Fruit fly (Drosophila melanogaster) whole organism, adult: ENCODE results near the gene Ucp4A.

ENCODE experiments used
- CG11617 ChIP-seq: fragments of 200-800 bp; sonication (Bioruptor generic); optimal IDR thresholded peaks from 2 replicates; lab custom pipeline; 2017; ENCODE audit warnings: mild to moderate bottlenecking, missing biosample characterization, missing genetic modification reagents, missing genetic modification characterization
- CG14711 ChIP-seq: fragments of 200-800 bp; sonication (Bioruptor generic); optimal IDR thresholded peaks from 2 replicates; lab custom pipeline; 2018; ENCODE audit warnings: missing biosample characterization, mild to moderate bottlenecking, missing genetic modification characterization, moderate library complexity
- CG7045 ChIP-seq: fragments of 200-800 bp; sonication (Bioruptor generic); optimal IDR thresholded peaks from 2 replicates; lab custom pipeline; 2017; ENCODE audit warnings: missing biosample characterization, mild to moderate bottlenecking, missing genetic modification characterization
- CG7101 ChIP-seq: fragments of 200-800 bp; sonication (Bioruptor generic); optimal IDR thresholded peaks from 2 replicates; lab custom pipeline; 2018; ENCODE audit warnings: missing biosample characterization, mild to moderate bottlenecking, missing genetic modification characterization, moderate library complexity
- Clk ChIP-seq: fragments of 200-800 bp; sonication (Bioruptor generic); optimal IDR thresholded peaks from 2 replicates; lab custom pipeline; 2017; ENCODE audit warnings: missing biosample characterization, missing genetic modification characterization
- Hr96 ChIP-seq: fragments of 200-800 bp; sonication (Bioruptor generic); optimal IDR thresholded peaks from 2 replicates; lab custom pipeline; 2016; ENCODE audit warnings: missing biosample characterization, missing genetic modification characterization
- Mnt ChIP-seq: fragments of 200-800 bp; sonication (Bioruptor generic); optimal IDR thresholded peaks from 2 replicates; lab custom pipeline; 2016; ENCODE audit warnings: missing biosample characterization, mild to moderate bottlenecking, missing genetic modification characterization
- cic ChIP-seq: fragments of 200-800 bp; sonication (Bioruptor generic); optimal IDR thresholded peaks from 2 replicates; lab custom pipeline; 2017; ENCODE audit warnings: missing biosample characterization, mild to moderate bottlenecking, missing genetic modification characterization, moderate library complexity
- cnc ChIP-seq, 2 experiments: fragments of >200 bp; optimal IDR thresholded peaks; 2 replicates each; lab custom pipeline; 2017
- kay ChIP-seq: fragments of 200-800 bp; sonication (Bioruptor generic); peaks from one replicate; lab custom pipeline; 2016; ENCODE audit warnings: missing biosample characterization, missing genetic modification characterization, borderline replicate concordance
- ovo ChIP-seq: fragments of 200-800 bp; sonication (Bioruptor generic); optimal IDR thresholded peaks from 2 replicates; lab custom pipeline; 2016; ENCODE audit warnings: missing biosample characterization, missing genetic modification characterization
- pad ChIP-seq: fragments of 200-800 bp; sonication (Bioruptor generic); optimal IDR thresholded peaks from 3 replicates; lab custom pipeline; 2017; ENCODE audit warnings: missing biosample characterization, missing genetic modification characterization, mild to moderate bottlenecking, moderate library complexity, missing genetic modification reagents

DNA sequence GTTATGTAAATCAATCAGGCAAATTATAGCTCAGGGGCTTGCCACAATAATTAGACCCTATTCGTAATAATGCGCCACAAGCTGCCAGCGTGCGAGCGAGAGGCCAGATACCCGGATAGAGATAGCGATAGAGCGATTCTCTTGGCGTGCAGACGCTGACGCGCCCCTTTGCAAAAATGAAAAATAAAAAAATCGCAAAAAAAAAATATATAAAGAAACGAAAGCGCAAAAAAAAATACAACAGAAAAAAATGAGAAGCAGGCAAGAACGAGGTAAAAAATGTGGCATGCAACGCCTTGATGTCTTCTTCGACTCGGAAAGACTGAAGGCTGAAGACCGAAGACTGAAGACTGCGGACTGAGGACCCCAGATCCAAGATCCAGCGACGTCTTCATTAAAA is 38.4 kb upstream of the Ucp4A start:
- TF ChIP-seq CG7045 (GFP tag; lab: Kevin White, UChicago) (no peak), kay (GFP tag; lab: Kevin White, UChicago) (no peak), pad (GFP tag; lab: Kevin White, UChicago) (no peak), Mnt (GFP tag; lab: Kevin White, UChicago) (no peak), Hr96 (GFP tag; lab: Kevin White, UChicago) (no peak), ovo (GFP tag; lab: Kevin White, UChicago) (no peak), CG11617 (GFP tag; lab: Kevin White, UChicago) (no peak), Clk (no peak), cic (GFP tag; lab: Kevin White, UChicago) (no peak), cnc (optimal IDR thresholded peaks at IDR 0.05; lab: Kevin White, UChicago) (no peak), CG14711 (tag; lab: Kevin White, UChicago) (no peak), CG7101 (tag; lab: Kevin White, UChicago) (no peak)
